Fruit fly (Drosophila melanogaster) whole organism, larva: ENCODE results near the gene PpV.

Experiments
- noc ChIP-seq: fragments of 200-800 bp; sonication (Bioruptor generic); optimal IDR thresholded peaks from 3 replicates; lab custom pipeline; 2019; ENCODE audit warnings: missing biosample characterization, mild to moderate bottlenecking, missing genetic modification characterization, moderate library complexity

PpV gene

dm6 chrX:6352769-6353612, 19.7 kb downstream of the PpV start:
- no peak for TF ChIP-seq noc (tag; lab: Kevin White, UChicago)

dm6 chrX:6351917-6352768, 20.6 kb downstream of the PpV start:
- TF ChIP-seq noc (tag; lab: Kevin White, UChicago) = peak; percentile 9

dm6 chrX:6350213-6350679, 22.5 kb downstream of the PpV start, which contains the start of the genes ND-B16.6 and kdn:
Gene ND-B16.6, minus strand, starts transcription at chrX:6350401.
Gene kdn, plus strand, starts transcription at chrX:6350629.
- no peak for TF ChIP-seq noc (tag; lab: Kevin White, UChicago)

dm6 chrX:6349231-6349630, 23.5 kb downstream of the PpV start:
- TF ChIP-seq noc (tag; lab: Kevin White, UChicago) = no peak

- TF ChIP-seq noc (tag; lab: Kevin White, UChicago) = peak; percentile 28
Observed at dm6 chrX:6346926-6347367, 25.8 kb downstream of the PpV start, which contains the start of gene CG3847. Gene CG3847, plus strand, starts transcription at chrX:6347103.

- no peak for TF ChIP-seq noc (tag; lab: Kevin White, UChicago)
Observed at dm6 chrX:6346153-6346552, 26.6 kb downstream of the PpV start.

- no peak for TF ChIP-seq noc (tag; lab: Kevin White, UChicago)
Observed at dm6 chrX:6344538-6345074, 28.1 kb downstream of the PpV start.

dm6 chrX:6343786-6344537, 28.8 kb downstream of the PpV start:
- no peak for TF ChIP-seq noc (tag; lab: Kevin White, UChicago)

dm6 chrX:6343323-6343722, 29.4 kb downstream of the PpV start:
- no peak for TF ChIP-seq noc (tag; lab: Kevin White, UChicago)

dm6 chrX:6341678-6342077, 31.0 kb downstream of the PpV start:
- TF ChIP-seq noc (tag; lab: Kevin White, UChicago) = no peak

- peak; percentile 87 for TF ChIP-seq noc (tag; lab: Kevin White, UChicago)
Observed at dm6 chrX:6340593-6341068, 32.1 kb downstream of the PpV start.

dm6 chrX:6339970-6340548, 32.7 kb downstream of the PpV start:
- peak; percentile 12 for TF ChIP-seq noc (tag; lab: Kevin White, UChicago)

dm6 chrX:6338738-6339614, 33.7 kb downstream of the PpV start:
- TF ChIP-seq noc (tag; lab: Kevin White, UChicago) = no peak
